Fruit fly (Drosophila melanogaster) whole organism, larva: ENCODE results near the gene Pdxk.

Experiments used
- noc ChIP-seq: fragments of 200-800 bp; sonication (Bioruptor generic); optimal IDR thresholded peaks from 3 replicates; lab custom pipeline; 2019; ENCODE audit warnings: missing biosample characterization, mild to moderate bottlenecking, missing genetic modification characterization, moderate library complexity

Pdxk gene

DNA sequence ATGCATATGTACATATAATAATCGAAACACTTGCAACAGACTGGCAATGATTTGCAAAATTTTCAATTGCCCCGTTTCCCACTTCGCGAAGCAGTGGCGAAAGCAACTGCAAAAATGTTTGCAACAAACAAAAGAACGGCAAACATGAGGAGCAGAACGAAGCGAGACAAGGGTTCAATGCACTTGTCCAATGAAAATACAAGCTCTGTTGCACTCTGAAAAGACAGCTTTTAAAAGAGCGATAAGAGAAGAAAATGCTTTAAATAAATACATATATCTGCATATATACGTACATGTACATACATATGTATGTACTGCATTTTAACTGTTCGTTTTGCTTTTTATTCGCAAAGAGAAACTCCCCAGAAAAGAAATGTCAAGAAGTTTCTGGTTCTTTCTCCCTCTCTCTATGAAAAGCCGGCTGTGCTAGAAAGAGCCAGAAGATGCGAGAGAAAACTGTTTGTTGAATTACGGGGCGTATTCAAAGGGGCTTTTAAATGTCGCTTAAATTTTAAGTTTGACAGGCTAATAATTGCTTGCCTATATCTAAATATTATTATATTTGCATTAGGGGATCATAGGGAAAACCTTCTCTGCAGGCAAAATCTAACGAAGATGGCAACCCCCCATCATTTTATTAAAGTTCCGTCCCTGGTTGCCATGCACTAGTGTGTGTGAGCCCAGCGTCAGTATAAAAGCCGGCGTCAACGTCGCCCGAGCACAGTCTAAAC lies 23.4 kb downstream of the Pdxk start, which contains the start of gene Hsp27:
Hsp27 (plus strand) TSS at position 719 of the 731 bp plus-strand sequence.
- TF ChIP-seq noc (tag; lab: Kevin White, UChicago), result peak; percentile 98

DNA sequence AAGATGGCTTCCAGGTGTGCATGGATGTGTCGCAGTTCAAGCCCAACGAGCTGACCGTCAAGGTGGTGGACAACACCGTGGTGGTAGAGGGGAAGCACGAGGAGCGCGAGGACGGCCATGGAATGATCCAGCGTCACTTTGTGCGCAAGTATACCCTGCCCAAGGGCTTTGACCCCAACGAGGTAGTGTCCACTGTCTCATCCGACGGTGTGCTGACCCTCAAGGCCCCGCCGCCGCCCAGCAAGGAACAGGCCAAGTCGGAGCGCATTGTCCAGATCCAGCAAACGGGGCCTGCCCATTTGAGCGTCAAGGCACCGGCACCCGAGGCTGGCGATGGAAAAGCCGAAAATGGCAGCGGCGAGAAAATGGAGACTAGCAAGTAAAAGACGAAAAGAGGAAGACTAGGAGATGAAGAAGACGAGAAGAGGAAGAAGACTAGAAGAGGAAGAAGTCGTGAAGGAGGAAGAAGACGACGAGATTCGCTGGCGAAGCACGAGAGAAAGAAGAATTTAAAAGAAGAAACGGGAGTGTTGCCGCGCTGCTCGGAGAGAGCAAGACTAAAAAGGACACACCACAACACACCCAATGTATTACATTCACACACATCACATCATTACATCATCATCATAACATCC lies 24.4 kb downstream of the Pdxk start:
- no peak for TF ChIP-seq noc (tag; lab: Kevin White, UChicago)

DNA sequence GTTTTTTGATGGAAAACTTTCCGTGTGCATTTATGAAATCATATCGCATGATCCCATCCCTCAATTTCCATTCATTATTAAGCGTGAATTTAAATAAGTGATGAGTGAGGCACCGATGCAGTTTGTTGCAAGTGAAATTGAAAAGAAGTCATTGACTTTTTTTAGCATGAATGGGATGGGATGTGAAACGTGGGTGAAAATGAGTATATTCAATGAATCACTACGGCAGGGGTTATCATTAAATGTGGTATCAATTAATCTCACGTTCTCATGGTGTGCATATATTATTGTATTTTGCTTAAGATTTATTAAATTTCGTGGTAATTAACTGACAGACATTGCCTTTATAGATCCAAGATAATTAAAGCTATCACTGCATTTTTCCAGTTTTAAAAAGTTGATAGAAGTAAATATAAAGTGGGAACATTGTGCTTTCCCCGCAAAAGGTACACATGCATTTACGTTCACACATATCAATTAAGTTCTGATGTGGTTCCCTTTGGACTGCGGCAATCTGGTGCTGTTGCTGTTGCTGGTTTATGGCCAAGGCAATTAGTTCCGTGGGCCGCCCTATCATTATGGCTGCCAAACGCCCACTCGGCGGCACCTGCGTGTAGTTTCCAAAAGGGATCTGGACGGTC lies 31.3 kb downstream of the Pdxk start:
- TF ChIP-seq noc (tag; lab: Kevin White, UChicago), result no peak

DNA sequence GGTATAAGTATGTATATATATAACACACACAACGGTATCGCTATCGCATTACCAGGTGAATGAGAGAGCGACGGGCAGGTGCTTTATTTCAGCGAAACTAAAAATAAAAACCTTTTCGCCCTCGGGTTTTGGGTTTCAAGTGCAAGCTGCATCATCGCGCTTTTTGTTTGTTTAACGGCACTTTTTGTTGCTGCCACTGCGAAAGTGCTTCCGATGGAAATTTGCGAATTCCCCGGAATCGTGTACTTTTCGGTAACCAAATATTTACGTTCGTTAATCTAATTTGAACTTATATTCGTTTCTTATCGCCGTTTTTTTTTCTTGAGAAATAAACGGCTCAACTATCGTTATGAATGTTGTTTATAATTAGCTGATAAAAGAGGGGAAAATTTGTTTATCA lies 35.9 kb downstream of the Pdxk start:
- no peak for TF ChIP-seq noc (tag; lab: Kevin White, UChicago)

DNA sequence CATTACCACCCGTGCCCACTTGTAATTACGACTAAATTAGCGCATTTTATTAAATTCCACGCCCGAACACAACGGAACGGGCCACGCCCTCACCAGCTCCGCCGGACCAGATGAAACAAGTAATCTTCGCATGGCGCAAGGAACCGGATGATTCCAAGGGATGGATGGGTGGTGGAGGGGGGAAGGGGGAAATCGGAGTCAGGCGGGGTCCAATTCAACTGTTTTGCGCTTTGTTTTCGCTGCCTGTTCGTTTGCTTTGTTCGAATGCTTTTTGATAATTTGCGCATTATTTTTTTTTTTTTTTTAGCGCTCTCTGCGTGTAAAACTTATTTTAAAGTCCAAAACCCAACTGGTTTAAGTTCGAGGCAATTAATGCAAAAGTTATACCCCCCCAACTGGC lies 36.6 kb downstream of the Pdxk start:
- TF ChIP-seq noc (tag; lab: Kevin White, UChicago), result no peak

DNA sequence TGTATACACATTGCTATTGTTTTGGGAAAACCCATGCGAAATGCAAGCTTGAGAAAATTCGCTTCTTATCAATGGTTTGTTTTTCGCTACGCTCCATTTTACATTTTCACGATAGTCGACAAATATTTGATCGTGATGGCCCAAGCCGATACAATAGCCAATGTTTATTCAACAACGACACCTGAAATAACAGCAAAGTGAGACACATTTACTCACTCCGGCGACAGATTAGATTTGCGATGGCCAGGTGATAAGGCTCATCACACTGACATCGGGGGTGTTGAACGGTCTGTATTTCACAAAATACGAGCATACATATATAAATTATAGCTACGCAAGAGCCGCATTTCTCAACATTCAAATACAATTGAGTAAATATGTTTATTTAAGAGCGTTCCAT lies 37.0 kb downstream of the Pdxk start:
- peak; percentile 89 for TF ChIP-seq noc (tag; lab: Kevin White, UChicago)

DNA sequence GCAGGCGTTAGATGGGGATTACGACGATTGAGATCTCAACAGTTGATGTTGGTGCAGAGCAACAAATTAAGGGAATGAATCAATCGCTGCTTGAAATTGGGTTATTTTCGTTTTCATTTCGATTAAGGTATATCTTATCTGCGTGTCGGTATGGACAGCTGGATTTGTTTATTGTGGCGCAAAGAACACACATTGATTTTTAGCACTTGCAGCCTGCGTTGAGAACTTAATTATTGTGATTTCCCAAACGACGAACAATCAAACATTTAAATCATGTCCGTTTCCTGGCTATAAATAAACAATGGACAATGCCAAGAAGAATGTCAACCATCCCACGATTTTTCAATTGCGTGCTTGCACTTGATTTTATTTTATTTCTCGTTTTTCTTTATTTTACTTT lies 37.9 kb downstream of the Pdxk start:
- TF ChIP-seq noc (tag; lab: Kevin White, UChicago), result no peak

DNA sequence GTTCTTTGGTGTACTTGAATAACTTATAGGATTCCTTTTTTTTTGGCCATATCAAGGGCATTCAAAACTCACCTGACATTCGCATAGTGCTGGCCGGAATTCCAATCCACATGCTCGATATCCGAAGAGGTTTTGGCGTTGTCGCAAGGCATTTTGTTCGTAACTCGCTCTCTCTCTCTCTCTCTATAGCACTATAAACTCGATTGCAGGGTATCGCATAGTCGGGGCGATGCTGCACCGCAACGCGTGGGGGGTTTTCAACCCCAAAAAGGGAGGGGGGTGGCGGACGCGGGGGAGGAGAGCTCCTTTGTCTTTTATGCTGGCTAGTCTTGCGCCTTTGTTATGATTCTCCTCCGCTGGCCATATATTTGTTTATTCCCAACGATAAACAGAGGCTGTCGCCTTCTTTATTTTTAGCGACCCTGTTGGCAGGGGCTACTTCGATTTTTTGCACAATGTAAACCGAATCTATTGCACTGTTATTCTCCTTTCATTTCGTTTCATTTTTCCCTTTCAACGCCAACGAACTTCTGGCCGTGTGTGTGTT lies 38.4 kb downstream of the Pdxk start:
- TF ChIP-seq noc (tag; lab: Kevin White, UChicago), result no peak

DNA sequence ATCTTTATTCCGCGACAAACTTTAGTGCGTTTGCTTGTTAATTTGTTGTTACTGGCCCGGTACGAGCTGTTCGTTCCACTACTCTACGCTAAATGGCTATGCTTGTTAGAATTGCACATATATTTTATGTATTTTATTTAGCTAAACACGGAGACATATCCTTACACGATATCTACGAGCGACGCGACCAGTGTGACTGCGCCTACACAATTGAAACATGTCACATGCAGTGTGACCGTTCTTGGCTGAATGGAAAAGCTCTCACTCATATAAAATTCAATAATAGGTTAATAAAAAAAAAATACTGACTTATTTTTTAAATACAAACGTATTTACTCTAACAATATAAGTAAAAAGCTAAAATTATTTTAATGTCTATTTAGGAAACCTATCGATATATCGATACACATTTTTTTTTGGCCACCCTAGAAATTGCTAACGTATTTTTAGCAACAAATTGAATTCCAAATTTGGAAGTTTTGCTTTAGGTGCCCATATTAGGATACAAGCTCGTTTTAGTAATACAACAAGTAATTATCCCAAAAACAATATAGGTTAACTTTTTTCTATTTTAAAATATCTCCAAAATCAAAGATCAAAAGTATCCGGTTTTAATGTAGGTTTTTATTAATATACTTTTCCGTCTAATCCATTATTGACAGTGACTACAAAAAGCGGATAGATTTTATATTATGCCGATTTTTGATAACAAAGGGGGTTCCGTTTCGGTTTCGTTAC lies 39.1 kb downstream of the Pdxk start, which contains the start of gene CG4080:
CG4080 (minus strand) TSS at position 215 of the 738 bp plus-strand sequence.
- TF ChIP-seq noc (tag; lab: Kevin White, UChicago), result peak; percentile 16

DNA sequence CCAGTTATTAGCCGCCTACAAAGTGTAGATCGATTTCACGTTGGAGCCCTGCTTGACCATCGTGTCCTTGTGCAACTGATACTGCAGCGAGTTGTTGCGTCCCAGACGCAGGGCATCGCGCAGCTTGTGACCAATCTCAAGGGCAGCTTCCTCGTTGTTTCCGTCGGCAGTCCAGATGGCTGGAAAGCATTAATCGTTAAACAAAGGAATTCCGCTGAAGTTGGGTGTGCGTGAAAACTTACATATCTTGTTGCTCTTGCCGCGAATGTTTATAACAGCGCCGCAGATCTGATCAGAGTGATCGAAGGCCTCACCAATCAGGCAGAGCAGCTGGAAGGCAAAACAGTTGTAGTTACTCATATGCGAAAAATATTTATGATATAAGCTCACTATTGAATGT lies 39.7 kb downstream of the Pdxk start:
- no peak for TF ChIP-seq noc (tag; lab: Kevin White, UChicago)

DNA sequence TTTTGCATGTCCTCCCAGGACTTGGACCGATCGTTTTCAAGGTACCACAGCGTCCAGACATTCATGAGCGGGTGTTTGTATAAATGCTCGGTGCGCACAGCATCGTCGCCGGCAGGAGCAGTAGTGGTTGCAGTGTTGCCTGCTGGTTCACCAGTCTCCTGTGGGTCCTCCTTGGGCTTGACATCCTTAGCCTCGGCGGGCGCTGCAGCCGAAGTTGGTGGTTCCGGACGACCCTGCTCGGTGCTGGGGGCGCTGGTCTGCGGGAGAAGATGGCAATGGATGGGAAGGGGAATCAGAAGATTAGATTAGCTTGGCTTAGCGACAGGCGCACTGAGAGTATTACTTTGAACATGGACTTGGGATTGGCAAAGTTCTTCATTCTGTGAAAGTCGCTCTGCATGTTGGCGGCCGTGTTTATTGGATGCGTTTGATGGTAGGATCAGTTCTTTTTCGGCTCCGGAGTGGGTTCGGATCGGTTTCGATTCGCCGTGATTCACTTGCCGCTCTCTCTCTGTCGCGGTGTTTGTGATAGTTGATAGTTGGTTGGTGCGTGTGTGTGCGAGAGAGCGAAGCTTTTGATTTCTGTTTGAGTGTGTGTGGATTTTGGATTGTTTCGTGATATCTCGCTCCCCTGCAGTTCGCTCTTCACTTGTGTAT lies 40.7 kb downstream of the Pdxk start:
- TF ChIP-seq noc (tag; lab: Kevin White, UChicago), result no peak

DNA sequence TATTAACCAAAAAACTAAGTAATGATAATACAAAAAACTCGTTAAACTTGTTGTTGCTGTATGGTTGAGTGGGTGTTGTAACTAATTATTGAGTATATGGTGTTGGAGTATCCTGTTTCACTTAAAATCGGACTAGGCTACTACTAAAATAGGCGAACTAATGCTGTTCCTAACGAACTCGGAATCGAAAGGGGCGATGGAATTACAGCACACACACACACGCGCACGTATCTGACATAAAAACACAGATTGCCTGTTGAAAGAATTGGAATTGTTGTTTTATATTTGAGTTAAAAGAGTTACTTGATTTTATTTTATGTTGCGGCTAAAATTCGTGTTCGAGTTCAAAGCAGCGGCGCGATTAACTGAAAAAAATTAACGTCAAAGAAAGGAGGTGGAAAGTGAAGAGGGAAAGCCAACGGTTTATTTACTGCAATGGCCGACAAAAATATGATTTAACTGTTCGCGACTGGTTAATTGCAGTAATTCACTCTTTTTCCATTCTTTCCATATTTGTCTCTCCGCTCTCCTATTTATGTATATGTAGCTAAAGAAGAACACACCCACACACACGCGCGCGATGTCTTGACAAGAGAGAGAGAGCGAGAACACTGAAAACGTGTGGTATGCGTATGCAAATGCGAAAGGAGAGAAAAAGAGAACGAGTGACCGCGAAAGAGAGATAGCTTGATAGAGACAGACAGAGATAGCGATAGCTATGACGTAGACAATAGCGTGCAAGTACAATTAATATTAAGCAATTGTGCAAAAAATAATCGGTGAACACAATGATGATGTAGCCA lies 41.4 kb downstream of the Pdxk start:
- TF ChIP-seq noc (tag; lab: Kevin White, UChicago), result no peak

DNA sequence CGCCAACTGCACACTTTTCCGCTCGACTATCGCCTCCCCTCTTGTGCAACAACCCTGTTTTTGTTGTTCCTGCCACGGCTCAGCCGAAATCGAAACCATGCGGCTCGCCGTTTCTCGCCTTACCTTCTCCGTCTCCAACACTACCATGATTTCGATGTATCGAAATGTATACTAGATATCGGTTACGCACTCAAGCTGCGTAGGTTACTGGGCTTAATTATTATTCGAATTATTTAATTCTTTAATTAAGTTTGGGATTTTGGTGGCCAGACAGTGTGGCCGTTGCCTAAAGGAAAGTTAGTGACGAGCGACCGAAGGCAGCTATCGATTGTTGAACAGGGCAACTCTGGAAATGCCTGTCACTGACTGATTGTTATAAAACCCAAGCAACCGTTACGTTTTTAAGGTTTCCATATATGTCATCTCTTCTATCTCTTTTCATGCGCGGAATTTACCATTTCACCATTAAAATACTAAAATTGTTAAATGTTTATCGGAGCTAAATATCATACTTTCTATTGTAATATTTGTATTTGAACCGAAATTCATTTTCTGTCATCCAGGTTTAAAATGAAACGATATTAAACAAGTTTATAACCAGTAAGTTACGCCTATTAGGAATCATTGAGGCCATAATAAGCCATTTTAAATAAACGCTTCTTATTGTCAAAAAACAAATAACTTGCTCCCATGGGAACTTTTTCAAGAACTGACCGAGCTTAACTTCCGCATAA lies 42.2 kb downstream of the Pdxk start, which contains the start of gene eIF4E1:
eIF4E1 (minus strand) TSS at position 304 of the 734 bp plus-strand sequence.
- TF ChIP-seq noc (tag; lab: Kevin White, UChicago), result no peak
